Worm (Caenorhabditis elegans) whole organism, L1 larva: ENCODE data around the gene F59A6.4.

ENCODE experiments used
- efl-1 ChIP-seq, 4 experiments: fragments of 150-350 bp; optimal IDR thresholded peaks in 3 of 4; peaks in 1 of 4; 1 replicate in 1 of 4; 2 replicates in 3 of 4; lab custom pipeline; 2014; ENCODE audit warnings: missing biosample characterization in 2 of 4, missing genetic modification characterization in 2 of 4, missing genetic modification reagents in 2 of 4
- egl-13 ChIP-seq: sonication (generic microtip); optimal IDR thresholded peaks from 2 replicates; lab custom pipeline; 2016; ENCODE audit warnings: missing genotype, missing genetic modification reagents, missing genetic modification characterization, missing compliant biosample characterization
- elt-3 ChIP-seq, 6 experiments: fragments of 150-350 bp in 1 of 6; sonication (generic microtip); optimal IDR thresholded peaks; 2 replicates each; lab custom pipeline; 2017 to 2018; ENCODE audit warnings: missing biosample characterization in 6 of 6, missing genetic modification characterization in 6 of 6, inconsistent platforms in 1 of 6
- lin-15B ChIP-seq: fragments of 150-350 bp; sonication (generic microtip); optimal IDR thresholded peaks from 3 replicates; lab custom pipeline; 2014; ENCODE audit warnings: missing biosample characterization, missing genetic modification characterization
- lsy-2 ChIP-seq, 2 experiments: fragments of 150-350 bp; optimal IDR thresholded peaks; 2 replicates each; lab custom pipeline; 2014; ENCODE audit warnings: missing biosample characterization in 2 of 2, missing genetic modification characterization in 2 of 2
- mdl-1 ChIP-seq, 2 experiments: fragments of 150-350 bp; optimal IDR thresholded peaks; 2 replicates each; lab custom pipeline; 2014 to 2017; ENCODE audit warnings: missing biosample characterization in 2 of 2, missing genetic modification characterization in 2 of 2, inconsistent platforms in 1 of 2
- nhr-11 ChIP-seq: fragments of 150-350 bp; optimal IDR thresholded peaks from 2 replicates; lab custom pipeline; 2014; ENCODE audit warnings: missing biosample characterization, missing genetic modification characterization
- nhr-12 ChIP-seq: sonication (generic microtip); optimal IDR thresholded peaks from 2 replicates; lab custom pipeline; 2017; ENCODE audit warnings: missing biosample characterization, missing genetic modification characterization
- nhr-237 ChIP-seq: fragments of 150-350 bp; optimal IDR thresholded peaks from 2 replicates; lab custom pipeline; 2014; ENCODE audit warnings: missing biosample characterization, missing genetic modification characterization
- nhr-28 ChIP-seq: fragments of 150-350 bp; optimal IDR thresholded peaks from 2 replicates; lab custom pipeline; 2014; ENCODE audit warnings: missing biosample characterization, missing genetic modification characterization
- snu-23 ChIP-seq: sonication (generic microtip); optimal IDR thresholded peaks from 2 replicates; lab custom pipeline; 2016; ENCODE audit warnings: missing genetic modification characterization, missing compliant biosample characterization
- vab-15 ChIP-seq: sonication (generic microtip); optimal IDR thresholded peaks from 2 replicates; lab custom pipeline; 2017; ENCODE audit warnings: missing genotype, mild to moderate bottlenecking, missing genetic modification characterization, missing compliant biosample characterization
- ztf-4 ChIP-seq: fragments of 150-350 bp; optimal IDR thresholded peaks from 2 replicates; lab custom pipeline; 2014; ENCODE audit warnings: missing biosample characterization, missing genetic modification characterization

DNA sequence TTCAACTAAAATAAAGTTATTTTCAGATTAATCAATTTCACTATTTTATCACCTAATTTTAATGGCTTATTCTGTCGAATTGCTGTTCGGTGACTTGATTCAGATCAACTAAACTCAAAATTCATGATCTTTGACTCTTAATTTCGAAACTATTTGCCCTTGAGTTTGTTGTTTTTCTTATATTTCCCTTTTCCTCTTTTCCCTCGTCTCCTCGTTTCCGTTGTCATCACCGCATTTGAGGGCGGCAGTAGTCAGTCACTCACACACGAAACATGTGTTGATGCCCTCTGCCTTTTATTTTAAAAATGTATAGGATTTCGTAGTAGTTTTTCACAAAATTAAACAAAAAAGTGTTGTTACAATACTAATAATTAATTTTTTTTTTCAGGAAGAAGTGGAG is 9.9 kb upstream of the F59A6.4 start, which contains the start of gene rnh-1.0:
- TF ChIP-seq nhr-28 (tag; lab: Kevin White, UChicago), result no peak
- no peak for TF ChIP-seq nhr-12
- TF ChIP-seq ztf-4 (tag; lab: Kevin White, UChicago), result no peak
- TF ChIP-seq nhr-237, result no peak
- TF ChIP-seq efl-1 (optimal IDR thresholded peaks at IDR 0.05; lab: Kevin White, UChicago), result no peak
- TF ChIP-seq efl-1 (GFP tag; optimal IDR thresholded peaks at IDR 0.05 in 1 of 2; lab: Kevin White, UChicago), result peak; percentile 9 to 93
- TF ChIP-seq lin-15B (tag; lab: Kevin White, UChicago), result no peak
- TF ChIP-seq elt-3 (tag; optimal IDR thresholded peaks at IDR 0.05; lab: Kevin White, UChicago), result no peak
- no peak for TF ChIP-seq nhr-11 (tag; lab: Kevin White, UChicago)
- TF ChIP-seq lsy-2 (tag; optimal IDR thresholded peaks at IDR 0.05; lab: Kevin White, UChicago), result no peak
- TF ChIP-seq vab-15, result no peak
- peak; percentile 11 for TF ChIP-seq snu-23
- no peak for TF ChIP-seq mdl-1 (tag; optimal IDR thresholded peaks at IDR 0.05; lab: Kevin White, UChicago)
- no peak for TF ChIP-seq egl-13 (tag; lab: Kevin White, UChicago)
